Worm (Caenorhabditis elegans): Measurements from ENCODE around the gene Y57A10A.29.

Gene Y57A10A.29

DNA sequence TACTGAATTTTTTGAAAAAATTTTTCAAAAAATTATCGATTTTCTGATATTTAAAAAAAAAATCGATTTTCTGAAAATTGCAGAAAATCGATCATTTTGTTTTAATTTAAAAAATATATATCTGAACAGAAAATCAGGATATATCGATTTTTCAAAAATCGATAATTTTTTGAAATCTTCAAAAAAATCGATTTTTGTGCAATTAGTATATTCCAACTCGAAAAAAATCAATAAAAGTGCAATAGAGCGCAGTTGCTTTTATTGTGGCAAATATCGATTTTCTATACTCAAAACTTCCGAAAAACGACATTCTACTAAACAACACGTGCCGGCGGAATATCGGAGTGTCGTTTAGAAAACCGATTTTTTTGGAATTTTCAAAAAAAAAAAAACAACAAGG is 21.3 kb downstream of the Y57A10A.29 start:
- TF ChIP-seq elt-2 (tag; optimal IDR thresholded peaks at IDR 0.05) (no peak), ceh-48 (tag; optimal IDR thresholded peaks at IDR 0.05) (peak; percentile 3)

DNA sequence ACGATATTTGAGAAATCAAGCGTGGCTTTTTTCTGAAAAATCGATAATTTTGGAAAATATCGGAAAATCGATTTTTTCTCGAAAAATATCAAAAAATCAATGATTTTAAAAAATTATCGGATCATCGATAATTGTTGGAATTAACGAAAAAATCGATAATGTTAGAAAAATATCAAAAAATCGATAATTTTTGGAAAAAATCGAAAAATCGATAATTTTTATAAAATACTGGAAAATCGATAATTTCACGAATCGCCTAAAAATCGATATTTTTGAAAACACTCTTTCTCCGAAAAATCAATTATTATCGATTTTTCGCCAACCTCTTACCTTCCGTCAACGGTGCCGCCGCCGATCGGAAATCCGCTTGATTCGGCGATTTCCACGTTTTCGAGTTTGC is 21.9 kb downstream of the Y57A10A.29 start:
- TF ChIP-seq ceh-48 (tag; optimal IDR thresholded peaks at IDR 0.05) (peak; percentile 68), ceh-30 (tag; optimal IDR thresholded peaks at IDR 0.05) (no peak)

DNA sequence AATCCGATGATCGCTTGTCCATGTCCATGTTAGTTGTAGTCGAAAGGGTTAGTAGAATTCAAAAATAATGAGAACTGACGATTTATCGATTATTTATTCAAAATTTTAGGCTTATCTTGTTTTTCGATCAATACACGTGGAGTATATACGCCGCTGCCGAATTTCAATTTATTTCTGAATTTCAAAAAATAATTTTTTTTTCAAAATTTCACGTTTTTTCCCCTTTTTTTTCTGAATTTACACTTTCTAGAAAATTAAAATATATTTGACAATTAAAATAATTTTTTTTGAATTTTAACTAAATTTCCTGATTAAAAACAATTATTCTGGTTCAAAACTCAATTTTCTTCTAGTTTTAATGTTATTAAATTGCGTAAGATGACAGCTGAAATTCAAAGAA is 23.0 kb downstream of the Y57A10A.29 start, which contains the start of gene C50E10.1:
TSS of gene C50E10.1 (minus strand) at position 101 of the 400 bp plus-strand sequence.
- no peak for TF ChIP-seq pag-3 (tag; optimal IDR thresholded peaks at IDR 0.05; ENCODE audit: borderline replicate concordance)
- no peak for TF ChIP-seq zip-5 (tag; optimal IDR thresholded peaks at IDR 0.05)
- TF ChIP-seq nhr-232 (tag; optimal IDR thresholded peaks at IDR 0.05): no peak
- TF ChIP-seq npax-4 (tag; optimal IDR thresholded peaks at IDR 0.05): no peak
- no peak for TF ChIP-seq ttx-3 (tag; optimal IDR thresholded peaks at IDR 0.05)
- no peak for TF ChIP-seq pha-2 (tag; optimal IDR thresholded peaks at IDR 0.05)
- no peak for TF ChIP-seq K02D7.2 (tag; optimal IDR thresholded peaks at IDR 0.05)
- TF ChIP-seq ceh-14 (tag; optimal IDR thresholded peaks at IDR 0.05): no peak
- TF ChIP-seq hlh-6 (tag; optimal IDR thresholded peaks at IDR 0.05): no peak
- TF ChIP-seq ceh-22 (tag; optimal IDR thresholded peaks at IDR 0.05): no peak
- TF ChIP-seq C38D4.7 (GFP tag; optimal IDR thresholded peaks at IDR 0.05): no peak
- TF ChIP-seq madf-2 (tag; optimal IDR thresholded peaks at IDR 0.05): no peak
- TF ChIP-seq mec-3 (tag; optimal IDR thresholded peaks at IDR 0.05; ENCODE audit: borderline replicate concordance): no peak
- no peak for TF ChIP-seq tbx-2 (tag; optimal IDR thresholded peaks at IDR 0.05)
- no peak for TF ChIP-seq ceh-30 (tag; optimal IDR thresholded peaks at IDR 0.05)
- TF ChIP-seq unc-42 (tag; optimal IDR thresholded peaks at IDR 0.05): no peak
- no peak for TF ChIP-seq ceh-45 (GFP tag; IDR thresholded peaks at IDR 0.05)
- no peak for TF ChIP-seq elt-4 (tag; optimal IDR thresholded peaks at IDR 0.05)
- no peak for TF ChIP-seq nhr-11 (tag; optimal IDR thresholded peaks at IDR 0.05)

DNA sequence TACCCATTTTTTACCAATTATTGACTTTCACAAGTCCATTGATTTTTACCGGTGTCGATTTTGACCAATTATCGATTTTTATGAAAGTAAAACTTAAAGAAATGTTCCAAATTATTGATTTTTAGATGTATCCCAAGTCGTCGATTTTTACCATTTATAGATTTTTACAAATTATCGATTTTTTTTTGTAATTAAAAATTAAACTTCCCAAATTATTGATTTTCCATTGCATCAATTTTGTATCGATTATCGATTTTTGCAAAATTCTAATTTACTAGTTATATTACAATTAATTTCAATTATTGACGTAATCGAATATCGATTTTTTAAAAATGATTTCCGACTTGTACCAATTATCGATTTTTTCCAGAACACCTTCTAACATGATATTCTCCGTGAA is 23.8 kb downstream of the Y57A10A.29 start, which contains the start of gene sre-50:
TSS of gene sre-50 (plus strand) at position 384 of the 400 bp plus-strand sequence.
- TF ChIP-seq madf-2 (tag; optimal IDR thresholded peaks at IDR 0.05) (no peak), ceh-48 (tag; optimal IDR thresholded peaks at IDR 0.05) (peak; percentile 16), npax-4 (tag; optimal IDR thresholded peaks at IDR 0.05) (no peak), ztf-16 (tag; optimal IDR thresholded peaks at IDR 0.05) (no peak), ceh-18 (tag; optimal IDR thresholded peaks at IDR 0.05) (no peak), che-1 (tag; optimal IDR thresholded peaks at IDR 0.05) (no peak), lim-6 (tag; optimal IDR thresholded peaks at IDR 0.05) (no peak), zip-5 (tag; optimal IDR thresholded peaks at IDR 0.05) (no peak)

DNA sequence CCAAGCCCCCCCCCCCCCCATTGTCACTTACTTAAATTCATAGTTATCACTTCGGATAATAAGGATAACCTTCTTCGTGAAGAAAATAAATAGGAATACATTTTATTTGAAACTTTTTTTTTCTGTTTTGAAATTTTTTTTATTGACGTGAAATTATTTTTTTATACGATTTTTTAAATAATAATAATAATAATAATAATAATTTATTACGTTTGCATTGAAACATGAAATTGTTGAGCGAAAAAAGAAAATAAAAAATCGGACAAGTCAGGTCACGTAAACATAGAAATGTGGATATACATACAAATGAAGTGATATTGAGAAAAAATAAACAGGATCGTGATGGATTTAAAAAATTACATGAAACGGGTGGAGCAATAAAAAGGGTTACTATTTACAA is 30.3 kb downstream of the Y57A10A.29 start, which contains the start of gene C50E10.2:
TSS of gene C50E10.2 (minus strand) at position 101 of the 400 bp plus-strand sequence.
- no peak for TF ChIP-seq ahr-1 (tag; optimal IDR thresholded peaks at IDR 0.05)
- TF ChIP-seq elt-4 (tag; optimal IDR thresholded peaks at IDR 0.05): no peak
- no peak for TF ChIP-seq odd-2 (tag; optimal IDR thresholded peaks at IDR 0.05)
- no peak for TF ChIP-seq T23F11.4 (GFP tag; optimal IDR thresholded peaks at IDR 0.05)
- no peak for TF ChIP-seq pag-3 (tag; optimal IDR thresholded peaks at IDR 0.05; ENCODE audit: borderline replicate concordance)
- no peak for TF ChIP-seq unc-55 (GFP tag; optimal IDR thresholded peaks at IDR 0.05)
- TF ChIP-seq nhr-232 (tag; optimal IDR thresholded peaks at IDR 0.05): no peak
- TF ChIP-seq hlh-6 (tag; optimal IDR thresholded peaks at IDR 0.05): no peak
- no peak for TF ChIP-seq sox-4 (tag; optimal IDR thresholded peaks at IDR 0.05)
- TF ChIP-seq C08G9.2 (tag; optimal IDR thresholded peaks at IDR 0.05): no peak
- no peak for TF ChIP-seq gmeb-2 (tag; optimal IDR thresholded peaks at IDR 0.05)
- no peak for TF ChIP-seq fkh-10 (GFP tag; optimal IDR thresholded peaks at IDR 0.05)
- no peak for TF ChIP-seq C38D4.7 (GFP tag; optimal IDR thresholded peaks at IDR 0.05)
- no peak for TF ChIP-seq sdc-2 (tag; optimal IDR thresholded peaks at IDR 0.05)
- no peak for TF ChIP-seq hlh-30 (tag; optimal IDR thresholded peaks at IDR 0.05; ENCODE audit: insufficient read depth)

All from whole organism, late embryonic.